Fruit fly (Drosophila melanogaster) whole organism, prepupa: ENCODE data around the gene Arp6.

Source experiments
- Blimp-1 ChIP-seq: fragments of 200-800 bp; sonication (Bioruptor generic); optimal IDR thresholded peaks from 3 replicates; lab custom pipeline; 2017; ENCODE audit warnings: missing biosample characterization, missing genetic modification characterization, mild to moderate bottlenecking, moderate library complexity, missing genetic modification reagents
- CG11294 ChIP-seq: fragments of 200-800 bp; sonication (Bioruptor generic); IDR thresholded peaks from 2 replicates; pipeline ENCODE4 v1.3.6; 2022; ENCODE audit warnings: missing biosample characterization, missing genetic modification characterization
- CG1621 ChIP-seq: fragments of 200-800 bp; sonication (Bioruptor generic); optimal IDR thresholded peaks from 3 replicates; lab custom pipeline; 2018; ENCODE audit warnings: missing biosample characterization, mild to moderate bottlenecking, missing genetic modification characterization
- CG16779 ChIP-seq: fragments of 200-800 bp; sonication (Bioruptor generic); optimal IDR thresholded peaks from 3 replicates; lab custom pipeline; 2017; ENCODE audit warnings: missing biosample characterization, mild to moderate bottlenecking, missing genetic modification characterization
- CG4318 ChIP-seq: fragments of 200-800 bp; sonication (Bioruptor generic); optimal IDR thresholded peaks from 3 replicates; lab custom pipeline; 2017; ENCODE audit warnings: missing biosample characterization, mild to moderate bottlenecking, missing genetic modification characterization
- Eip75B ChIP-seq: fragments of 200-800 bp; sonication (Bioruptor generic); optimal IDR thresholded peaks from 3 replicates; lab custom pipeline; 2016; ENCODE audit warnings: missing biosample characterization, missing genetic modification characterization
- Hr4 ChIP-seq: fragments of 200-800 bp; sonication (Bioruptor generic); optimal IDR thresholded peaks from 3 replicates; lab custom pipeline; 2016; ENCODE audit warnings: missing biosample characterization, missing genetic modification characterization
- Sox102F ChIP-seq: fragments of 200-800 bp; sonication (Bioruptor generic); optimal IDR thresholded peaks from 2 replicates; lab custom pipeline; 2016; ENCODE audit warnings: missing biosample characterization, mild to moderate bottlenecking, missing genetic modification characterization
- dsx ChIP-seq: fragments of 200-800 bp; optimal IDR thresholded peaks from 3 replicates; lab custom pipeline; 2019; ENCODE audit warnings: missing biosample characterization, mild to moderate bottlenecking, missing genetic modification characterization, moderate library complexity; ENCODE audit not compliant: poor library complexity, severe bottlenecking
- net ChIP-seq: fragments of 200-800 bp; sonication (Bioruptor generic); optimal IDR thresholded peaks from 3 replicates; lab custom pipeline; 2016; ENCODE audit warnings: missing biosample characterization, missing genetic modification characterization
- spab ChIP-seq: fragments of 200-800 bp; sonication (Bioruptor generic); optimal IDR thresholded peaks from 2 replicates; lab custom pipeline; 2017; ENCODE audit warnings: missing biosample characterization, mild to moderate bottlenecking, missing genetic modification characterization, missing genetic modification reagents

DNA sequence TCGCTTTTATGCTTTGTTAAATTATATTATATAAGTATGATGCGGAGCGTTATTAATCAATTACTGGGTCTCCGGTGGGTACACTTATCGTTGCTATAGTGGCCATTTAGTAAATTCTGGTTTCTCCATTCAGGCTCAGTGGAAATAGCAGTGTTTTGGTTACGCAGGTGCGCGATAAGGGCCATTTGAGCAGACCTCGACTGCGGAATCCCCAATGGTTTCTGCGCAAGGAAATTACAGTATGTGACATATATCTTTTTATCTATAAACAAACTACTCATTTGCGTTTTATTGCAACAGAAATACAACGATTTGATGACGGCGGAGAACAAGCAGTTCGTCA, 24.3 kb upstream of the Arp6 start:
- no peak for TF ChIP-seq Sox102F (GFP tag; lab: Kevin White, UChicago)
- TF ChIP-seq net (GFP tag; lab: Kevin White, UChicago) = no peak
- TF ChIP-seq Blimp-1 (GFP tag; lab: Kevin White, UChicago) = no peak
- no peak for TF ChIP-seq Eip75B (GFP tag; lab: Kevin White, UChicago)
- no peak for TF ChIP-seq CG16779 (tag; lab: Kevin White, UChicago)
- TF ChIP-seq spab = no peak
- no peak for TF ChIP-seq CG4318
- TF ChIP-seq Hr4 (GFP tag; lab: Kevin White, UChicago) = no peak
- TF ChIP-seq dsx (GFP tag; lab: Kevin White, UChicago) = no peak
- no peak for TF ChIP-seq CG11294 (GFP tag; lab: Robert Waterston, UW)
- no peak for TF ChIP-seq CG1621 (tag; lab: Kevin White, UChicago)
